Fruit fly (Drosophila melanogaster): ENCODE results near the gene BTBD9.

BTBD9 gene

dm6 chrX:10787352-10787751, 19.0 kb downstream of the BTBD9 start:
- no peak for TF ChIP-seq CG17806 (tag; optimal IDR thresholded peaks at IDR 0.05)
- TF ChIP-seq EcR (GFP tag; optimal IDR thresholded peaks at IDR 0.05) = no peak
- no peak for TF ChIP-seq Pif1A (GFP tag; optimal IDR thresholded peaks at IDR 0.05)
- no peak for TF ChIP-seq CG8159 (tag; optimal IDR thresholded peaks at IDR 0.05)
- no peak for TF ChIP-seq CG8301 (tag; optimal IDR thresholded peaks at IDR 0.05)
- TF ChIP-seq CG34367 (tag; optimal IDR thresholded peaks at IDR 0.05) = no peak
- no peak for TF ChIP-seq gl (tag; optimal IDR thresholded peaks at IDR 0.05)
- TF ChIP-seq D1 (tag; optimal IDR thresholded peaks at IDR 0.05) = no peak
- TF ChIP-seq rn (GFP tag; IDR thresholded peaks at IDR 0.05) = no peak
- TF ChIP-seq CG10348 (GFP tag; IDR thresholded peaks at IDR 0.05) = no peak
- no peak for TF ChIP-seq Snoo (tag; optimal IDR thresholded peaks at IDR 0.05)
- no peak for TF ChIP-seq CG12605 (GFP tag; IDR thresholded peaks at IDR 0.05)
- no peak for TF ChIP-seq CG15710 (tag; optimal IDR thresholded peaks at IDR 0.05)
- no peak for TF ChIP-seq CG4496 (GFP tag; IDR thresholded peaks at IDR 0.05)
- TF ChIP-seq CG14655 (GFP tag; optimal IDR thresholded peaks at IDR 0.05) = no peak
- no peak for TF ChIP-seq Ets98B (GFP tag; IDR thresholded peaks at IDR 0.05)

- no peak for TF ChIP-seq gl (tag; optimal IDR thresholded peaks at IDR 0.05)
- TF ChIP-seq D1 (tag; optimal IDR thresholded peaks at IDR 0.05) = peak; percentile 53
Observed at dm6 chrX:10789279-10789678, 20.9 kb downstream of the BTBD9 start.

- TF ChIP-seq CG12605 (GFP tag; IDR thresholded peaks at IDR 0.05) (peak; percentile 56; the same call in 1 of the 2 replicates), fd96Ca (GFP tag; IDR thresholded peaks at IDR 0.05) (peak; percentile 41; the same call in 1 of the 3 replicates), CG10348 (GFP tag; IDR thresholded peaks at IDR 0.05) (no peak), CG17806 (tag; optimal IDR thresholded peaks at IDR 0.05) (no peak), CG8301 (tag; optimal IDR thresholded peaks at IDR 0.05) (no peak), rn (GFP tag; IDR thresholded peaks at IDR 0.05) (no peak), Pif1B (GFP tag; optimal IDR thresholded peaks at IDR 0.05) (peak; percentile 26)
Observed at dm6 chrX:10801033-10801432, 32.7 kb downstream of the BTBD9 start.

- TF ChIP-seq Pif1B (GFP tag; optimal IDR thresholded peaks at IDR 0.05) = no peak
- TF ChIP-seq Snoo (tag; optimal IDR thresholded peaks at IDR 0.05) = no peak
- no peak for TF ChIP-seq CG15710 (tag; optimal IDR thresholded peaks at IDR 0.05)
- no peak for TF ChIP-seq CG17806 (tag; optimal IDR thresholded peaks at IDR 0.05)
- TF ChIP-seq CG10348 (GFP tag; IDR thresholded peaks at IDR 0.05) = no peak
- TF ChIP-seq CG8159 (tag; optimal IDR thresholded peaks at IDR 0.05) = no peak
- no peak for TF ChIP-seq Ets98B (GFP tag; IDR thresholded peaks at IDR 0.05)
- TF ChIP-seq CG12605 (GFP tag; IDR thresholded peaks at IDR 0.05) = no peak; the same call in 1 of the 2 replicates
- no peak for TF ChIP-seq gl (tag; optimal IDR thresholded peaks at IDR 0.05)
- no peak for TF ChIP-seq D1 (tag; optimal IDR thresholded peaks at IDR 0.05)
- peak; percentile 17; the same call in 1 of the 2 replicates for TF ChIP-seq CG32121 (GFP tag; IDR thresholded peaks at IDR 0.05)
- no peak for TF ChIP-seq CG14655 (GFP tag; optimal IDR thresholded peaks at IDR 0.05)
- no peak for TF ChIP-seq CG9948 (tag; optimal IDR thresholded peaks at IDR 0.05)
- TF ChIP-seq EcR (GFP tag; optimal IDR thresholded peaks at IDR 0.05) = peak; percentile 95
- no peak for TF ChIP-seq CG34367 (tag; optimal IDR thresholded peaks at IDR 0.05)
- TF ChIP-seq CG4496 (GFP tag; IDR thresholded peaks at IDR 0.05) = peak; percentile 21; the same call in 2 of the 3 replicates
- no peak for TF ChIP-seq CG8301 (tag; optimal IDR thresholded peaks at IDR 0.05)
- TF ChIP-seq Pif1A (GFP tag; optimal IDR thresholded peaks at IDR 0.05) = no peak
- 0 out of 3 replicates have a peak, but pooled peaks have one; percentile 54 for TF ChIP-seq fd96Ca (GFP tag; IDR thresholded peaks at IDR 0.05)
- TF ChIP-seq rn (GFP tag; IDR thresholded peaks at IDR 0.05) = no peak
- TF ChIP-seq CG13204 (GFP tag; optimal IDR thresholded peaks at IDR 0.05) = no peak
Observed at dm6 chrX:10801827-10802456, 33.6 kb downstream of the BTBD9 start.

- TF ChIP-seq Snoo (tag; optimal IDR thresholded peaks at IDR 0.05) (peak; percentile 41), Ets98B (GFP tag; IDR thresholded peaks at IDR 0.05) (0 out of 2 replicates have a peak, but pooled peaks have one; percentile 7), CG14655 (GFP tag; optimal IDR thresholded peaks at IDR 0.05) (peak; percentile 73), CG9948 (tag; optimal IDR thresholded peaks at IDR 0.05) (peak; percentile 72), fd96Ca (GFP tag; IDR thresholded peaks at IDR 0.05) (peak; percentile 73), Pif1A (GFP tag; optimal IDR thresholded peaks at IDR 0.05) (no peak), CG8301 (tag; optimal IDR thresholded peaks at IDR 0.05) (peak; percentile 26), gl (tag; optimal IDR thresholded peaks at IDR 0.05) (no peak), CG17806 (tag; optimal IDR thresholded peaks at IDR 0.05) (peak; percentile 55), rn (GFP tag; IDR thresholded peaks at IDR 0.05) (no peak), Pif1B (GFP tag; optimal IDR thresholded peaks at IDR 0.05) (no peak), EcR (GFP tag; optimal IDR thresholded peaks at IDR 0.05) (peak; percentile 38), CG4496 (GFP tag; IDR thresholded peaks at IDR 0.05) (peak; percentile 72), CG13204 (GFP tag; optimal IDR thresholded peaks at IDR 0.05) (no peak), CG10348 (GFP tag; IDR thresholded peaks at IDR 0.05) (no peak), D1 (tag; optimal IDR thresholded peaks at IDR 0.05) (no peak), CG12605 (GFP tag; IDR thresholded peaks at IDR 0.05) (peak; percentile 16; the same call in 1 of the 2 replicates), CG15710 (tag; optimal IDR thresholded peaks at IDR 0.05) (peak; percentile 67), CG8159 (tag; optimal IDR thresholded peaks at IDR 0.05) (peak; percentile 78), CG34367 (tag; optimal IDR thresholded peaks at IDR 0.05) (peak; percentile 47), CG32121 (GFP tag; IDR thresholded peaks at IDR 0.05) (no peak; the same call in 1 of the 2 replicates)
Observed at dm6 chrX:10802457-10803378, 34.4 kb downstream of the BTBD9 start.
